Worm (Caenorhabditis elegans) whole organism, L4 larva: Measurements from ENCODE around the gene set-13.

ENCODE experiments used
- F26F4.8 ChIP-seq: fragments of 200-800 bp; sonication (Bioruptor generic); conservative IDR thresholded peaks from 2 replicates; pipeline ENCODE4 v1.3.6; 2022; ENCODE audit warnings: missing genetic modification characterization, missing compliant biosample characterization
- R02D3.7 ChIP-seq: fragments of 150-350 bp; sonication (generic microtip); optimal IDR thresholded peaks from 3 replicates; lab custom pipeline; 2014; ENCODE audit warnings: missing biosample characterization, missing genetic modification characterization
- T20F7.1 ChIP-seq: fragments of 200-800 bp; sonication (Bioruptor generic); optimal IDR thresholded peaks from 2 replicates; lab custom pipeline; 2018; ENCODE audit warnings: mild to moderate bottlenecking, missing genetic modification characterization, missing compliant biosample characterization
- Y105C5A.15 ChIP-seq: fragments of 200-800 bp; sonication (Bioruptor generic); IDR thresholded peaks from 2 replicates; pipeline ENCODE4 v1.3.6; 2022; ENCODE audit warnings: missing genetic modification characterization, missing compliant biosample characterization
- Y5F2A.4 ChIP-seq: fragments of 200-800 bp; sonication (Bioruptor generic); optimal IDR thresholded peaks from 2 replicates; lab custom pipeline; 2018; ENCODE audit warnings: mild to moderate bottlenecking, missing genetic modification characterization, missing compliant biosample characterization
- ZK546.5 ChIP-seq, 2 experiments: sonication (generic microtip); optimal IDR thresholded peaks; 2 replicates each; lab custom pipeline; 2017; ENCODE audit warnings: missing biosample characterization in 2 of 2, missing genetic modification characterization in 2 of 2
- aly-2 ChIP-seq: sonication (generic microtip); optimal IDR thresholded peaks from 2 replicates; lab custom pipeline; 2018; ENCODE audit warnings: missing biosample characterization, missing genetic modification characterization
- ceh-28 ChIP-seq: fragments of 150-350 bp; optimal IDR thresholded peaks from 2 replicates; lab custom pipeline; 2014; ENCODE audit warnings: missing biosample characterization, missing genetic modification reagents, missing genetic modification characterization
- cey-2 ChIP-seq: sonication (generic microtip); optimal IDR thresholded peaks from 3 replicates; lab custom pipeline; 2017; ENCODE audit warnings: missing genetic modification characterization, mild to moderate bottlenecking, missing compliant biosample characterization, antibody characterized with exemption, borderline replicate concordance; ENCODE audit not compliant: insufficient read depth
- daf-12 ChIP-seq: fragments of 150-350 bp; optimal IDR thresholded peaks from 2 replicates; lab custom pipeline; 2014; ENCODE audit warnings: missing biosample characterization, missing genetic modification reagents, missing genetic modification characterization
- daf-16 ChIP-seq, 3 experiments: sonication (generic microtip); optimal IDR thresholded peaks; 2 replicates each; lab custom pipeline; 2016 to 2017; ENCODE audit warnings: missing genetic modification characterization in 3 of 3, missing genetic modification reagents in 3 of 3, mild to moderate bottlenecking in 2 of 3, missing compliant biosample characterization in 2 of 3, missing biosample characterization in 1 of 3, moderate library complexity in 1 of 3
- daf-8 ChIP-seq: fragments of 200-800 bp; sonication (Bioruptor generic); IDR thresholded peaks from 2 replicates; pipeline ENCODE4 v1.3.6; 2022; ENCODE audit warnings: missing genetic modification characterization, missing compliant biosample characterization
- fkh-10 ChIP-seq: fragments of 150-350 bp; optimal IDR thresholded peaks from 2 replicates; lab custom pipeline; 2014; ENCODE audit warnings: missing biosample characterization, missing genetic modification reagents, missing genetic modification characterization
- gei-8 ChIP-seq: fragments of 200-800 bp; sonication (Bioruptor generic); optimal IDR thresholded peaks from 2 replicates; lab custom pipeline; 2018; ENCODE audit warnings: mild to moderate bottlenecking, missing genetic modification characterization, missing compliant biosample characterization
- hif-1 ChIP-seq, 2 experiments: sonication (generic microtip); optimal IDR thresholded peaks; 2 replicates each; lab custom pipeline; 2016 to 2017; ENCODE audit warnings: missing compliant biosample characterization in 2 of 2, missing genetic modification characterization in 2 of 2, missing genetic modification reagents in 2 of 2, missing genotype in 2 of 2, mild to moderate bottlenecking in 1 of 2
- hlh-11 ChIP-seq: fragments of 200-800 bp; sonication (Bioruptor generic); optimal IDR thresholded peaks from 2 replicates; lab custom pipeline; 2018; ENCODE audit warnings: mild to moderate bottlenecking, missing genetic modification characterization, missing compliant biosample characterization
- lin-1 ChIP-seq: fragments of 200-800 bp; sonication (Bioruptor generic); IDR thresholded peaks from 2 replicates; pipeline ENCODE4 v1.3.6; 2022; ENCODE audit warnings: missing genetic modification reagents, missing genetic modification characterization, missing compliant biosample characterization
- lin-15B ChIP-seq: fragments of 150-350 bp; sonication (generic microtip); optimal IDR thresholded peaks from 3 replicates; lab custom pipeline; 2014; ENCODE audit warnings: missing biosample characterization, missing genetic modification characterization
- lin-39 ChIP-seq: fragments of 150-350 bp; optimal IDR thresholded peaks from 2 replicates; lab custom pipeline; 2014; ENCODE audit warnings: missing biosample characterization, missing genetic modification reagents, missing genetic modification characterization
- mdt-29 ChIP-seq: fragments of 200-800 bp; sonication (Bioruptor generic); IDR thresholded peaks from 2 replicates; pipeline ENCODE4 v1.3.6; 2022; ENCODE audit warnings: missing genetic modification reagents, missing genetic modification characterization, missing compliant biosample characterization
- mxl-3 ChIP-seq: fragments of 200-800 bp; sonication (Bioruptor generic); optimal IDR thresholded peaks from 2 replicates; lab custom pipeline; 2018; ENCODE audit warnings: mild to moderate bottlenecking, missing genetic modification characterization, missing compliant biosample characterization
- nhr-41 ChIP-seq: fragments of 200-800 bp; sonication (Bioruptor generic); IDR thresholded peaks from 2 replicates; pipeline ENCODE4 v1.3.6; 2022; ENCODE audit warnings: missing genetic modification reagents, missing genetic modification characterization, missing compliant biosample characterization
- nhr-42 ChIP-seq: fragments of 200-800 bp; sonication (Bioruptor generic); IDR thresholded peaks from 2 replicates; pipeline ENCODE4 v1.3.6; 2022; ENCODE audit warnings: missing genetic modification characterization, missing compliant biosample characterization
- snpc-4 ChIP-seq: fragments of 150-350 bp; optimal IDR thresholded peaks from 2 replicates; lab custom pipeline; 2014; ENCODE audit warnings: missing biosample characterization, missing genetic modification characterization
- spr-3 ChIP-seq: fragments of 200-800 bp; sonication (Bioruptor generic); optimal IDR thresholded peaks from 2 replicates; lab custom pipeline; 2018; ENCODE audit warnings: mild to moderate bottlenecking, missing genetic modification characterization, missing compliant biosample characterization
- unc-39 ChIP-seq: sonication (generic microtip); optimal IDR thresholded peaks from 2 replicates; lab custom pipeline; 2017; ENCODE audit warnings: missing biosample characterization, missing genetic modification characterization
- unc-62 ChIP-seq, 3 experiments: fragments of 150-350 bp in 1 of 3; sonication (generic microtip); optimal IDR thresholded peaks in 2 of 3; peaks in 1 of 3; 1 replicate in 1 of 3; 2 replicates in 2 of 3; lab custom pipeline; 2014 to 2017; ENCODE audit warnings: missing biosample characterization in 3 of 3, missing genetic modification characterization in 3 of 3, missing genetic modification reagents in 3 of 3, missing genotype in 1 of 3
- zfp-3 ChIP-seq: fragments of 200-800 bp; sonication (Bioruptor generic); conservative IDR thresholded peaks from 2 replicates; pipeline ENCODE4 v1.3.6; 2022; ENCODE audit warnings: missing genetic modification reagents, missing genetic modification characterization, missing compliant biosample characterization
- zip-11 ChIP-seq: fragments of 200-800 bp; sonication (Bioruptor generic); IDR thresholded peaks from 2 replicates; pipeline ENCODE4 v1.3.6; 2022; ENCODE audit warnings: missing genetic modification characterization, missing compliant biosample characterization
- ztf-7 ChIP-seq: fragments of 150-350 bp; optimal IDR thresholded peaks from 2 replicates; lab custom pipeline; 2014; ENCODE audit warnings: missing biosample characterization, missing genetic modification characterization

The set-13 gene

ce11 chrII:2866541-2867124 is 49.9 kb downstream of the set-13 start, which contains the start of the genes Y110A2AL.9 and Y110A2AL.3:
TSS of gene Y110A2AL.9 (minus strand) at chrII:2866641.
TSS of gene Y110A2AL.3 (plus strand) at chrII:2867074.
- TF ChIP-seq ZK546.5 (tag; optimal IDR thresholded peaks at IDR 0.05; lab: Kevin White, UChicago), result no peak
- no peak for TF ChIP-seq unc-39 (tag; lab: Kevin White, UChicago)
- no peak for TF ChIP-seq zip-11 (GFP tag; lab: Robert Waterston, UW)
- no peak for TF ChIP-seq aly-2
- TF ChIP-seq ztf-7 (tag; lab: Kevin White, UChicago), result no peak
- TF ChIP-seq mdt-29 (GFP tag; lab: Robert Waterston, UW), result no peak
- no peak for TF ChIP-seq gei-8 (GFP tag; lab: Kevin White, UChicago)
- TF ChIP-seq cey-2 (tag; lab: Kevin White, UChicago), result no peak
- TF ChIP-seq T20F7.1 (GFP tag; lab: Kevin White, UChicago), result no peak
- TF ChIP-seq lin-1 (GFP tag; lab: Robert Waterston, UW), result no peak
- no peak for TF ChIP-seq unc-62 (GFP tag; optimal IDR thresholded peaks at IDR 0.05 in 1 of 2; lab: Kevin White, UChicago)
- no peak for TF ChIP-seq unc-62 (tag; optimal IDR thresholded peaks at IDR 0.05; lab: Kevin White, UChicago)
- no peak for TF ChIP-seq daf-8 (GFP tag; lab: Robert Waterston, UW)
- TF ChIP-seq zfp-3 (GFP tag; lab: Robert Waterston, UW), result no peak
- no peak for TF ChIP-seq ceh-28 (tag; lab: Kevin White, UChicago)
- TF ChIP-seq spr-3 (GFP tag; lab: Kevin White, UChicago), result no peak
- TF ChIP-seq daf-12, result no peak
- no peak for TF ChIP-seq nhr-41 (GFP tag; lab: Robert Waterston, UW)

DNA sequence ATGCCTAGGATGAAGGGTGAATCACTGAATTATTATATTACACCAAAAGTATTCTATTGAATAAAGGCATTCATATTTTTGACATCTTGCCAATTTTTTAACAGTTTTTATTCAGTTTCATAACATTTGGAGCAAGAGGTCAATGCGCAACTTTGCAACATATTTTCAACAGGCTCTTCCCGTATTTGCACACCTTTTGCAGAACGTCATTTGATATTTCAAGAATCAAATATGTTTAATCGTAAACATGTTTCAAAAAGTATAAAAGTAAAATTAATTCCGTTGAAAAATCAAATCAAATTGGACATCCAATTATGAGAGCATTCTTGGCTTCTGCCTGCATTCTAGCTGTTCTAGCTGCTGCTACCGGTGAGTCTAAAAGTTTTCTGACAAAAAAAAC is 50.9 kb downstream of the set-13 start, which contains the start of gene Y110A2AL.2:
Gene Y110A2AL.2, plus strand, starts transcription at position 301 of the 400 bp plus-strand sequence.
- TF ChIP-seq ZK546.5 (tag; optimal IDR thresholded peaks at IDR 0.05; lab: Kevin White, UChicago), result no peak
- TF ChIP-seq mxl-3 (GFP tag; lab: Kevin White, UChicago), result no peak
- no peak for TF ChIP-seq Y105C5A.15
- TF ChIP-seq F26F4.8 (GFP tag; lab: Robert Waterston, UW), result no peak
- TF ChIP-seq R02D3.7 (tag; lab: Kevin White, UChicago), result no peak
- no peak for TF ChIP-seq lin-39 (tag; lab: Kevin White, UChicago)
- TF ChIP-seq snpc-4 (tag; lab: Kevin White, UChicago), result no peak
- no peak for TF ChIP-seq hlh-11 (tag; lab: Kevin White, UChicago)
- TF ChIP-seq hif-1 (tag; optimal IDR thresholded peaks at IDR 0.05; lab: Kevin White, UChicago), result no peak
- TF ChIP-seq daf-16 (GFP tag; optimal IDR thresholded peaks at IDR 0.05; lab: Kevin White, UChicago), result no peak
- TF ChIP-seq daf-16 (tag; optimal IDR thresholded peaks at IDR 0.05; lab: Kevin White, UChicago), result no peak
- TF ChIP-seq Y5F2A.4 (GFP tag; lab: Kevin White, UChicago), result no peak
- no peak for TF ChIP-seq fkh-10
- no peak for TF ChIP-seq nhr-42 (GFP tag; lab: Robert Waterston, UW)
- TF ChIP-seq lin-15B, result no peak
- TF ChIP-seq, all 104 proteins: peak for 0
